Worm (Caenorhabditis elegans) whole organism, L2 larva: Measurements from ENCODE around the gene str-145.

Experiments used
- ZK546.5 ChIP-seq: sonication (generic microtip); optimal IDR thresholded peaks from 2 replicates; lab custom pipeline; 2017; ENCODE audit warnings: missing biosample characterization, missing genetic modification characterization
- egl-27 ChIP-seq: sonication (generic microtip); optimal IDR thresholded peaks from 3 replicates; lab custom pipeline; 2017; ENCODE audit warnings: missing biosample characterization, missing genetic modification reagents, missing genetic modification characterization
- lsy-2 ChIP-seq, 2 experiments: fragments of 150-350 bp in 1 of 2; sonication (generic microtip) in 1 of 2; optimal IDR thresholded peaks; 2 replicates each; lab custom pipeline; 2014 to 2017; ENCODE audit warnings: missing biosample characterization in 2 of 2, missing genetic modification characterization in 2 of 2
- mdl-1 ChIP-seq, 2 experiments: fragments of 150-350 bp in 1 of 2; sonication (generic microtip) in 1 of 2; optimal IDR thresholded peaks; 2 replicates each; lab custom pipeline; 2017; ENCODE audit warnings: missing biosample characterization in 2 of 2, missing genetic modification characterization in 2 of 2
- nhr-237 ChIP-seq: fragments of 150-350 bp; optimal IDR thresholded peaks from 2 replicates; lab custom pipeline; 2014; ENCODE audit warnings: missing biosample characterization, missing genetic modification characterization
- nhr-6 ChIP-seq: fragments of 150-350 bp; optimal IDR thresholded peaks from 2 replicates; lab custom pipeline; 2014; ENCODE audit warnings: missing biosample characterization, missing genetic modification characterization
- nhr-77 ChIP-seq: fragments of 150-350 bp; optimal IDR thresholded peaks from 2 replicates; lab custom pipeline; 2014; ENCODE audit warnings: missing biosample characterization, missing genetic modification characterization
- snpc-4 ChIP-seq: fragments of 150-350 bp; optimal IDR thresholded peaks from 2 replicates; lab custom pipeline; 2014; ENCODE audit warnings: missing biosample characterization, missing genetic modification characterization
- unc-39 ChIP-seq: fragments of 150-350 bp; optimal IDR thresholded peaks from 2 replicates; lab custom pipeline; 2014; ENCODE audit warnings: missing biosample characterization, missing genetic modification characterization
- unc-62 ChIP-seq: fragments of 150-350 bp; optimal IDR thresholded peaks from 2 replicates; lab custom pipeline; 2014; ENCODE audit warnings: missing biosample characterization, missing genetic modification reagents, missing genetic modification characterization
- ztf-11 ChIP-seq: sonication (generic microtip); optimal IDR thresholded peaks from 2 replicates; lab custom pipeline; 2017; ENCODE audit warnings: missing biosample characterization, missing genetic modification characterization
- ztf-4 ChIP-seq: fragments of 150-350 bp; optimal IDR thresholded peaks from 2 replicates; lab custom pipeline; 2014; ENCODE audit warnings: missing biosample characterization, missing genetic modification characterization

DNA sequence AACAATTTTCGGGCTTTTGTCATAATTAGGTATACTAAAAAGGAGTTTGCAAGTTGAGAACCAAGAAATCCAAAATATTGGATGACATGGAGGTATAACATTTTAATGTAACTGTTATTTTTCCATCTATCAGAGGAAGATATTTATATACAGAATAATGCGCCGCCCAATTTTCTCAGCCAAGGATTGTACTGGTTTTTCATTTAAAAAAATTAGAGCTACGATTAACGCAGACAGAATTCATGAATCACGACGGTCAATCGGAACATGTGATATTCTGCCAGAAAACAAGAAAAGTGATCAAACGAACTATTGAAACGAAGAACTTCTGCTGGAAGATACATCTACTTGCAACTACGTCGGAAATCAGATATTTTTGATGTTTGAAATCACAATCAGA lies at the start of gene str-145:
- TF ChIP-seq ztf-11 (tag; lab: Kevin White, UChicago) (no peak), egl-27 (tag; lab: Kevin White, UChicago) (no peak), nhr-6 (tag; lab: Kevin White, UChicago) (no peak), unc-62 (GFP tag; lab: Kevin White, UChicago) (no peak), ZK546.5 (no peak), unc-39 (tag; lab: Kevin White, UChicago) (no peak), snpc-4 (tag; lab: Kevin White, UChicago) (no peak), mdl-1 (tag; optimal IDR thresholded peaks at IDR 0.05; lab: Kevin White, UChicago) (no peak), ztf-4 (tag; lab: Kevin White, UChicago) (no peak), nhr-237 (no peak), lsy-2 (tag; optimal IDR thresholded peaks at IDR 0.05; lab: Kevin White, UChicago) (no peak), nhr-77 (no peak)
